Worm (Caenorhabditis elegans) whole organism, L2 larva: ENCODE data around the gene srr-4.

ENCODE experiments used
- C34F6.9 ChIP-seq: fragments of 150-350 bp; optimal IDR thresholded peaks from 2 replicates; lab custom pipeline; 2014; ENCODE audit warnings: missing biosample characterization, missing genetic modification characterization
- F13H6.1 ChIP-seq: sonication (generic microtip); optimal IDR thresholded peaks from 2 replicates; lab custom pipeline; 2016; ENCODE audit warnings: missing genetic modification characterization, missing compliant biosample characterization
- R02D3.7 ChIP-seq: fragments of 150-350 bp; optimal IDR thresholded peaks from 2 replicates; lab custom pipeline; 2014; ENCODE audit warnings: missing biosample characterization, missing genetic modification characterization
- Y55F3AM.14 ChIP-seq: fragments of 200-800 bp; sonication (Bioruptor generic); optimal IDR thresholded peaks from 2 replicates; lab custom pipeline; 2018; ENCODE audit warnings: mild to moderate bottlenecking, missing genetic modification characterization, missing compliant biosample characterization
- ZK546.5 ChIP-seq: sonication (generic microtip); optimal IDR thresholded peaks from 2 replicates; lab custom pipeline; 2017; ENCODE audit warnings: missing biosample characterization, missing genetic modification characterization
- alr-1 ChIP-seq: fragments of 150-350 bp; optimal IDR thresholded peaks from 2 replicates; lab custom pipeline; 2014; ENCODE audit warnings: missing biosample characterization, missing genetic modification characterization
- aly-2 ChIP-seq: fragments of 150-350 bp; optimal IDR thresholded peaks from 2 replicates; lab custom pipeline; 2014; ENCODE audit warnings: missing biosample characterization, missing genetic modification characterization
- ama-1 ChIP-seq: fragments of 150-350 bp; optimal IDR thresholded peaks from 2 replicates; lab custom pipeline; 2018; ENCODE audit warnings: inconsistent platforms
- blmp-1 ChIP-seq: sonication (generic microtip); optimal IDR thresholded peaks from 2 replicates; lab custom pipeline; 2017; ENCODE audit warnings: missing genetic modification characterization, mild to moderate bottlenecking, missing compliant biosample characterization, antibody characterized with exemption, moderate library complexity; ENCODE audit not compliant: insufficient read depth
- ceh-16 ChIP-seq: fragments of 150-350 bp; optimal IDR thresholded peaks from 2 replicates; lab custom pipeline; 2014; ENCODE audit warnings: missing biosample characterization, missing genetic modification characterization
- ceh-82 ChIP-seq: fragments of 150-350 bp; optimal IDR thresholded peaks from 2 replicates; lab custom pipeline; 2014; ENCODE audit warnings: missing biosample characterization, missing genetic modification characterization
- crh-2 ChIP-seq: sonication (generic microtip); optimal IDR thresholded peaks from 2 replicates; lab custom pipeline; 2017; ENCODE audit warnings: missing biosample characterization, missing genetic modification characterization
- dmd-4 ChIP-seq: sonication (generic microtip); optimal IDR thresholded peaks from 2 replicates; lab custom pipeline; 2017; ENCODE audit warnings: missing biosample characterization, missing genetic modification characterization
- egl-27 ChIP-seq: sonication (generic microtip); optimal IDR thresholded peaks from 3 replicates; lab custom pipeline; 2017; ENCODE audit warnings: missing biosample characterization, missing genetic modification reagents, missing genetic modification characterization
- elt-1 ChIP-seq: fragments of 150-350 bp; optimal IDR thresholded peaks from 2 replicates; lab custom pipeline; 2014; ENCODE audit warnings: missing biosample characterization, missing genetic modification characterization
- fos-1 ChIP-seq: fragments of 150-350 bp; optimal IDR thresholded peaks from 2 replicates; lab custom pipeline; 2014; ENCODE audit warnings: missing biosample characterization, missing genetic modification characterization
- gmeb-1 ChIP-seq: fragments of 150-350 bp; optimal IDR thresholded peaks from 2 replicates; lab custom pipeline; 2014; ENCODE audit warnings: missing biosample characterization, missing genetic modification characterization
- lin-13 ChIP-seq: fragments of 150-350 bp; optimal IDR thresholded peaks from 2 replicates; lab custom pipeline; 2014; ENCODE audit warnings: missing biosample characterization, missing genetic modification reagents, missing genetic modification characterization
- lin-39 ChIP-seq: fragments of 150-350 bp; optimal IDR thresholded peaks from 2 replicates; lab custom pipeline; 2014; ENCODE audit warnings: missing biosample characterization, missing genetic modification reagents, missing genetic modification characterization
- mab-5 ChIP-seq: fragments of 150-350 bp; optimal IDR thresholded peaks from 2 replicates; lab custom pipeline; 2014; ENCODE audit warnings: missing biosample characterization, missing genetic modification characterization
- mbf-1 ChIP-seq: sonication (generic microtip); optimal IDR thresholded peaks from 2 replicates; lab custom pipeline; 2017; ENCODE audit warnings: missing biosample characterization, missing genetic modification characterization
- mdl-1 ChIP-seq, 2 experiments: fragments of 150-350 bp in 1 of 2; sonication (generic microtip) in 1 of 2; optimal IDR thresholded peaks; 2 replicates each; lab custom pipeline; 2017; ENCODE audit warnings: missing biosample characterization in 2 of 2, missing genetic modification characterization in 2 of 2
- nhr-11 ChIP-seq: fragments of 150-350 bp; optimal IDR thresholded peaks from 2 replicates; lab custom pipeline; 2014; ENCODE audit warnings: missing biosample characterization, missing genetic modification characterization
- nhr-12 ChIP-seq: fragments of 150-350 bp; optimal IDR thresholded peaks from 2 replicates; lab custom pipeline; 2014; ENCODE audit warnings: missing biosample characterization, missing genetic modification characterization
- nhr-129 ChIP-seq: fragments of 150-350 bp; optimal IDR thresholded peaks from 2 replicates; lab custom pipeline; 2014; ENCODE audit warnings: missing biosample characterization, missing genetic modification characterization
- nhr-23 ChIP-seq: fragments of 150-350 bp; optimal IDR thresholded peaks from 2 replicates; lab custom pipeline; 2014; ENCODE audit warnings: missing biosample characterization, missing genetic modification reagents, missing genetic modification characterization
- nhr-237 ChIP-seq: fragments of 150-350 bp; optimal IDR thresholded peaks from 2 replicates; lab custom pipeline; 2014; ENCODE audit warnings: missing biosample characterization, missing genetic modification characterization
- nhr-25 ChIP-seq: fragments of 150-350 bp; sonication (generic microtip); optimal IDR thresholded peaks from 3 replicates; lab custom pipeline; 2014; ENCODE audit warnings: missing biosample characterization, missing genetic modification characterization
- nhr-6 ChIP-seq: fragments of 150-350 bp; optimal IDR thresholded peaks from 2 replicates; lab custom pipeline; 2014; ENCODE audit warnings: missing biosample characterization, missing genetic modification characterization
- nhr-77 ChIP-seq: fragments of 150-350 bp; optimal IDR thresholded peaks from 2 replicates; lab custom pipeline; 2014; ENCODE audit warnings: missing biosample characterization, missing genetic modification characterization
- peb-1 ChIP-seq: fragments of 150-350 bp; optimal IDR thresholded peaks from 2 replicates; lab custom pipeline; 2014; ENCODE audit warnings: missing biosample characterization, missing genetic modification characterization
- sem-4 ChIP-seq: fragments of 150-350 bp; optimal IDR thresholded peaks from 2 replicates; lab custom pipeline; 2014; ENCODE audit warnings: missing biosample characterization, missing genetic modification reagents, missing genetic modification characterization
- skn-1 ChIP-seq: sonication (generic microtip); optimal IDR thresholded peaks from 2 replicates; lab custom pipeline; 2017; ENCODE audit warnings: missing biosample characterization, missing genetic modification characterization
- sma-3 ChIP-seq: sonication (generic microtip); optimal IDR thresholded peaks from 2 replicates; lab custom pipeline; 2016; ENCODE audit warnings: missing genetic modification reagents, missing genetic modification characterization, missing compliant biosample characterization
- sma-9 ChIP-seq, 2 experiments: fragments of 150-350 bp in 1 of 2; sonication (generic microtip) in 1 of 2; optimal IDR thresholded peaks; 2 replicates each; lab custom pipeline; 2014 to 2016; ENCODE audit warnings: missing genetic modification characterization in 2 of 2, mild to moderate bottlenecking in 1 of 2, missing biosample characterization in 1 of 2, missing compliant biosample characterization in 1 of 2, missing genetic modification reagents in 1 of 2, moderate library complexity in 1 of 2
- snpc-4 ChIP-seq: fragments of 150-350 bp; optimal IDR thresholded peaks from 2 replicates; lab custom pipeline; 2014; ENCODE audit warnings: missing biosample characterization, missing genetic modification characterization
- unc-39 ChIP-seq: fragments of 150-350 bp; optimal IDR thresholded peaks from 2 replicates; lab custom pipeline; 2014; ENCODE audit warnings: missing biosample characterization, missing genetic modification characterization
- unc-62 ChIP-seq: fragments of 150-350 bp; optimal IDR thresholded peaks from 2 replicates; lab custom pipeline; 2014; ENCODE audit warnings: missing biosample characterization, missing genetic modification reagents, missing genetic modification characterization
- ztf-1 ChIP-seq: fragments of 200-800 bp; sonication (Bioruptor generic); conservative IDR thresholded peaks from 2 replicates; pipeline ENCODE4 v1.3.6; 2022; ENCODE audit warnings: missing genetic modification characterization, missing compliant biosample characterization
- ztf-11 ChIP-seq: sonication (generic microtip); optimal IDR thresholded peaks from 2 replicates; lab custom pipeline; 2017; ENCODE audit warnings: missing biosample characterization, missing genetic modification characterization

srr-4 gene

ce11 chrV:4979060-4979459, 40.0 kb upstream of the srr-4 start, which contains the start of gene srsx-11:
TSS of gene srsx-11 (minus strand) at chrV:4979160.
- TF ChIP-seq ztf-1 (GFP tag; lab: Robert Waterston, UW) = no peak
- no peak for TF ChIP-seq mdl-1 (tag; optimal IDR thresholded peaks at IDR 0.05; lab: Kevin White, UChicago)
- no peak for TF ChIP-seq lin-13 (GFP tag; lab: Kevin White, UChicago)
- TF ChIP-seq fos-1 (tag; lab: Kevin White, UChicago) = no peak
- TF ChIP-seq ceh-82 (tag; lab: Kevin White, UChicago) = no peak
- no peak for TF ChIP-seq mab-5 (tag; lab: Kevin White, UChicago)
- no peak for TF ChIP-seq F13H6.1
- no peak for TF ChIP-seq ZK546.5 (tag; lab: Kevin White, UChicago)
- no peak for TF ChIP-seq egl-27 (tag; lab: Kevin White, UChicago)
- TF ChIP-seq nhr-23 (tag; lab: Kevin White, UChicago) = no peak
- TF ChIP-seq dmd-4 (tag; lab: Kevin White, UChicago) = no peak
- TF ChIP-seq sem-4 (tag; lab: Kevin White, UChicago) = no peak
- no peak for TF ChIP-seq snpc-4 (tag; lab: Kevin White, UChicago)
- TF ChIP-seq nhr-12 (tag; lab: Kevin White, UChicago) = no peak

ce11 chrV:4980094-4980493, 38.9 kb upstream of the srr-4 start:
- TF ChIP-seq crh-2 (tag; lab: Kevin White, UChicago) = no peak
- no peak for TF ChIP-seq ama-1 (lab: Kevin White, UChicago)
- no peak for TF ChIP-seq sma-9 (GFP tag; optimal IDR thresholded peaks at IDR 0.05; lab: Kevin White, UChicago)
- TF ChIP-seq sma-9 (tag; optimal IDR thresholded peaks at IDR 0.05; lab: Kevin White, UChicago) = no peak
- no peak for TF ChIP-seq sma-3 (GFP tag; lab: Kevin White, UChicago)
- TF ChIP-seq lin-39 = no peak
- no peak for TF ChIP-seq R02D3.7
- TF ChIP-seq C34F6.9 (tag; lab: Kevin White, UChicago) = no peak

- TF ChIP-seq peb-1 (tag; lab: Kevin White, UChicago) (no peak), mbf-1 (tag; lab: Kevin White, UChicago) (no peak), alr-1 (no peak), unc-62 (GFP tag; lab: Kevin White, UChicago) (no peak), blmp-1 (tag; lab: Kevin White, UChicago) (no peak), nhr-77 (tag; lab: Kevin White, UChicago) (no peak), nhr-25 (tag; lab: Kevin White, UChicago) (no peak), Y55F3AM.14 (GFP tag; lab: Kevin White, UChicago) (no peak), snpc-4 (tag; lab: Kevin White, UChicago) (no peak), gmeb-1 (tag; lab: Kevin White, UChicago) (no peak), nhr-237 (tag; lab: Kevin White, UChicago) (no peak), ceh-82 (tag; lab: Kevin White, UChicago) (no peak), nhr-6 (tag; lab: Kevin White, UChicago) (no peak), ZK546.5 (tag; lab: Kevin White, UChicago) (no peak), nhr-11 (tag; lab: Kevin White, UChicago) (no peak), unc-39 (tag; lab: Kevin White, UChicago) (no peak), crh-2 (tag; lab: Kevin White, UChicago) (no peak), nhr-129 (tag; lab: Kevin White, UChicago) (no peak)
These were observed 38.2 kb upstream of the srr-4 start, which contains the start of gene srsx-12 for ce11 chrV:4980873-4981272. TSS of gene srsx-12 (minus strand) at chrV:4980973.

DNA sequence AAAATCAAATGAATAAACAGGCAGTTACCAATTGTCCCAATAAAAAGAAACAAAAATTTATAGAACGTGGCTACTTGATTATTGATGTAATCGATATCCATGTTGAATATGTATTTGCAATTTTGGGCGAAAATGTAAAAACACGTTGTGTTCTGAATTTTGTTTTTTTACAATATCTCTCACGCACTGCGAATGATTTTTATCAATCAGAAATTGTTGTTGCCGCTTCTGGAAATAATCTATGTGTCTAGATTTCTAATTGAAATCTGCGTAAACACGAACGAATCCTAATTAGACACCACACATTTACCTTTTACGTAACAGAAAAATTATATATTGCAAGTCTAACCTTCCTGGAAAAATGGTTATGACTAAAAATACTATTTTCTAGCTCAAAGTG, 35.9 kb upstream of the srr-4 start, which contains the start of gene srsx-13:
srsx-13 (minus strand) TSS at position 101 of the 400 bp plus-strand sequence.
- TF ChIP-seq nhr-11 (tag; lab: Kevin White, UChicago) (no peak), ceh-82 (tag; lab: Kevin White, UChicago) (no peak), mbf-1 (tag; lab: Kevin White, UChicago) (no peak)
- TF ChIP-seq, all 48 proteins: peak for 0

DNA sequence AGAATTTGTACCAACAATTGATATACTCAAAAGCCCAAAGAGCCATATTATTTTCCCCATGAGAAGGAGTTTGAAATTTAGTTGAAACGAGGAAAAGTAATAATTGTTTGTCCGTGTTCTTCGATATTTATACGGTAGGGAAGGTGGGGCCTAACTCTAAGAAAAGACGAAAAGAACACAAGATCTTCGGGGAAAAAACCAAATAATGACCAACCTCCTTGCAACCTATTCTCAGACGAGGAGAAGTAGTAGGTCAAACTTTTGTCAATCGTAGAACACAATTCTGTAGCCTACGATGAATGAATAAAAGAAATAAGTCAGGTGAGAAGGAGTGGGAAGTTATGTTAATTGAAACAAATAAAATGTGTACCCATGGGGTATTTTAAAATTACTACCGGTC, 31.9 kb upstream of the srr-4 start, which contains the start of gene ncx-8:
ncx-8 (minus strand) TSS at position 101 of the 400 bp plus-strand sequence.
- no peak for TF ChIP-seq peb-1 (tag; lab: Kevin White, UChicago)
- TF ChIP-seq ztf-11 (tag; lab: Kevin White, UChicago) = no peak
- no peak for TF ChIP-seq dmd-4 (tag; lab: Kevin White, UChicago)
- no peak for TF ChIP-seq unc-62 (GFP tag; lab: Kevin White, UChicago)
- TF ChIP-seq ceh-16 (tag; lab: Kevin White, UChicago) = no peak
- no peak for TF ChIP-seq ceh-82 (tag; lab: Kevin White, UChicago)
- TF ChIP-seq sma-3 (GFP tag; lab: Kevin White, UChicago) = no peak
- no peak for TF ChIP-seq mab-5 (tag; lab: Kevin White, UChicago)
- TF ChIP-seq elt-1 (tag; lab: Kevin White, UChicago) = no peak
- no peak for TF ChIP-seq R02D3.7
- no peak for TF ChIP-seq aly-2 (tag; lab: Kevin White, UChicago)
- TF ChIP-seq mbf-1 (tag; lab: Kevin White, UChicago) = no peak
- TF ChIP-seq skn-1 (tag; lab: Kevin White, UChicago) = no peak
- TF ChIP-seq nhr-129 (tag; lab: Kevin White, UChicago) = no peak
- TF ChIP-seq nhr-237 (tag; lab: Kevin White, UChicago) = no peak
- no peak for TF ChIP-seq C34F6.9 (tag; lab: Kevin White, UChicago)
